Fruit fly (Drosophila melanogaster): Measurements from ENCODE around the gene elg1.

The elg1 gene

dm6 chr3L:16182633-16183462, 51.0 kb downstream of the elg1 start (continued):
- TF ChIP-seq abd-A (tag; optimal IDR thresholded peaks at IDR 0.05) (peak; percentile 36), da (GFP tag; optimal IDR thresholded peaks at IDR 0.05) (no peak), Chrac-16 (GFP tag; optimal IDR thresholded peaks at IDR 0.05) (no peak), Aef1 (GFP tag; IDR thresholded peaks at IDR 0.05) (no peak), CG31365 (tag; optimal IDR thresholded peaks at IDR 0.05) (no peak), ci (GFP tag; IDR thresholded peaks at IDR 0.05) (0 out of 3 replicates have a peak, but pooled peaks have one; percentile 7), CG8765 (GFP tag; IDR thresholded peaks at IDR 0.05) (no peak), CG11504 (tag; optimal IDR thresholded peaks at IDR 0.05) (peak; percentile 8), vvl (GFP tag; IDR thresholded peaks at IDR 0.05) (no peak), cas (GFP tag; IDR thresholded peaks at IDR 0.05) (no peak), CG11398 (GFP tag; optimal IDR thresholded peaks at IDR 0.05) (no peak), cg (GFP tag; optimal IDR thresholded peaks at IDR 0.05) (peak; percentile 50), tup (GFP tag; optimal IDR thresholded peaks at IDR 0.05) (no peak), CG30020 (tag; optimal IDR thresholded peaks at IDR 0.05) (no peak), CG11723 (GFP tag; optimal IDR thresholded peaks at IDR 0.05) (no peak), CG3163 (GFP tag; optimal IDR thresholded peaks at IDR 0.05) (no peak), CG13424 (tag; optimal IDR thresholded peaks at IDR 0.05) (no peak), row (GFP tag; IDR thresholded peaks at IDR 0.05) (0 out of 3 replicates have a peak, but pooled peaks have one; percentile 11), tna (GFP tag; IDR thresholded peaks at IDR 0.05; ENCODE audit: partially characterized antibody) (no peak), CG13123 (GFP tag; optimal IDR thresholded peaks at IDR 0.05) (no peak), Med (GFP tag) (peak; percentile 43), pb (GFP tag; optimal IDR thresholded peaks at IDR 0.05) (no peak), CG1647 (GFP tag; optimal IDR thresholded peaks at IDR 0.05) (no peak), grau (tag; optimal IDR thresholded peaks at IDR 0.05) (peak; percentile 60), Deaf1 (tag; optimal IDR thresholded peaks at IDR 0.05) (peak; percentile 63), dan (GFP tag; IDR thresholded peaks at IDR 0.05) (no peak), NC2β (GFP tag; optimal IDR thresholded peaks at IDR 0.05) (no peak), chinmo (GFP tag; IDR thresholded peaks at IDR 0.05; ENCODE audit: partially characterized antibody) (0 out of 4 replicates have a peak, but pooled peaks have one; percentile 55), gem (tag; optimal IDR thresholded peaks at IDR 0.05) (peak; percentile 23), CG12659 (GFP tag; optimal IDR thresholded peaks at IDR 0.05) (no peak), Six4 (GFP tag; optimal IDR thresholded peaks at IDR 0.05) (no peak), peb (GFP tag; IDR thresholded peaks at IDR 0.05) (no peak), psq (GFP tag; optimal IDR thresholded peaks at IDR 0.05) (no peak), Fer3 (tag; optimal IDR thresholded peaks at IDR 0.05) (no peak), Atf6 (GFP tag; IDR thresholded peaks at IDR 0.05) (no peak), Trl (optimal IDR thresholded peaks at IDR 0.05) (no peak), Trl (GFP tag; optimal IDR thresholded peaks at IDR 0.05) (no peak), gcm2 (GFP tag; optimal IDR thresholded peaks at IDR 0.05) (no peak), Asciz (GFP tag; optimal IDR thresholded peaks at IDR 0.05) (no peak), bigmax (GFP tag; optimal IDR thresholded peaks at IDR 0.05) (no peak), nom (GFP tag; optimal IDR thresholded peaks at IDR 0.05) (no peak), slp2 (GFP tag; optimal IDR thresholded peaks at IDR 0.05) (no peak), gfzf (GFP tag; optimal IDR thresholded peaks at IDR 0.05) (no peak), CG7556 (GFP tag; optimal IDR thresholded peaks at IDR 0.05) (peak; percentile 9), toy (GFP tag; IDR thresholded peaks at IDR 0.05) (no peak), CG6272 (GFP tag; IDR thresholded peaks at IDR 0.05) (no peak), Fer1 (GFP tag; optimal IDR thresholded peaks at IDR 0.05) (no peak), CG12155 (GFP tag; optimal IDR thresholded peaks at IDR 0.05) (peak; percentile 84)
